Comparison of ENCODE assay signal across 2 worm cellular contexts in the genomic region with DNA sequence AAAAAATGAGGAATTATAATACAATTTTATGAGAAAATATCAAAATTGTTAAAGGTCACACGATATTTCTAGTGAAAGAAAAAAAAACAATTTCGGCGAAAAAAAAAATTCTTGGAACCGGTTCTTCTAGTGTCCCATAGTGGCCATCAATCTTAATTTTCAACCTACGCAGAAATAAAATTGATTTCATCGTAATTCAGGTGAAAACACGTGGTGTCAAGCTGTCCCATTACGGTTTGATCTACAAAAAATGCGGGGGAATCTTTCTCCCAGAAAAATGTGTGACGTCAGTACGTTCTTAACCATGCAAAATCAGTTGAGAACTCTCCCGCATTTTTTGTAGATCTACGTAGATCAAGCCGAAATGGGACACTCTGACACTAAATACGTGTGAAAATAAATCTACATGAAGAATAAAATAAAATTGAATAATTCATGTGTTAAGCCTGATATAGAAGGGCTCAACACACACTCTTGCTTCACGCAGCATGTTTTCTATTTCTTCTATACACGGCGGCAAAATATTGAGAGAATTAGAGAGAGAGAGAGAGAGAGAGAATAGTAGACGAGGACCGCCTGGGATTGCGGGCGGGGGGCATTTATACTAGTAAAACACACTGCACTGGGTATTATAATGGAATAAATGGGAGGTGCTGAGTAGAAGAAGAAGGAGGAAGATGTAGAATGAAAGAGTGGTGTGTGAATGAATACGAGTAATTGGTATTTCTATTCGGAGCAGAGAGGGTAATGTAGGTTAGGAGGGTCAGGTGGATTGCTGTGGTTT.
A peak's percentile ranks its signal among the peaks of the same experiment; 100 is the strongest.
TF ChIP-seq lines count a peak whose summit lies in the region.

No protein-coding gene starts in this region.

TF ChIP-seq in whole organism, L1 larva, 84 proteins besides CTCF, POLR2A, EP300 and RAD21 (continued from another document):
- TF ChIP-seq aha-1 (tag; optimal IDR thresholded peaks at IDR 0.05; lab: Kevin White, UChicago) (no peak), mab-9 (GFP tag; IDR thresholded peaks at IDR 0.05; lab: Robert Waterston, UW) (no peak), hpl-2 (GFP tag; optimal IDR thresholded peaks at IDR 0.05; lab: Kevin White, UChicago) (no peak), unc-98 (GFP tag; IDR thresholded peaks at IDR 0.05; lab: Robert Waterston, UW) (no peak), nhr-90 (tag; optimal IDR thresholded peaks at IDR 0.05; lab: Kevin White, UChicago; ENCODE audit: poor library complexity) (peak; percentile 24), C16A3.4 (tag; optimal IDR thresholded peaks at IDR 0.05; lab: Kevin White, UChicago) (no peak), egl-13 (tag; optimal IDR thresholded peaks at IDR 0.05; lab: Kevin White, UChicago) (no peak), lin-14 (GFP tag; optimal IDR thresholded peaks at IDR 0.05; lab: Kevin White, UChicago) (peak; percentile 59), mdl-1 (tag; optimal IDR thresholded peaks at IDR 0.05; lab: Kevin White, UChicago) (no peak), rnt-1 (tag; optimal IDR thresholded peaks at IDR 0.05; lab: Kevin White, UChicago) (no peak), lin-13 (GFP tag; optimal IDR thresholded peaks at IDR 0.05; lab: Kevin White, UChicago) (peak; percentile 45), lir-3 (tag; optimal IDR thresholded peaks at IDR 0.05; lab: Kevin White, UChicago; ENCODE audit: poor library complexity) (no peak), ztf-4 (tag; optimal IDR thresholded peaks at IDR 0.05; lab: Kevin White, UChicago) (no peak), aly-2 (tag; optimal IDR thresholded peaks at IDR 0.05; lab: Kevin White, UChicago) (no peak), dpl-1 (GFP tag; optimal IDR thresholded peaks at IDR 0.05; lab: Kevin White, UChicago) (peak in 2 of 3 experiments; percentile 14 to 41), ces-1 (GFP tag; optimal IDR thresholded peaks at IDR 0.05; lab: Kevin White, UChicago) (no peak), unc-86 (tag; optimal IDR thresholded peaks at IDR 0.05; lab: Kevin White, UChicago) (peak; percentile 41), zip-4 (GFP tag; optimal IDR thresholded peaks at IDR 0.05; lab: Kevin White, UChicago) (no peak), fkh-10 (GFP tag; optimal IDR thresholded peaks at IDR 0.05; lab: Kevin White, UChicago) (no peak), alr-1 (tag; optimal IDR thresholded peaks at IDR 0.05; lab: Kevin White, UChicago; ENCODE audit: borderline replicate concordance) (no peak), ztf-11 (tag; optimal IDR thresholded peaks at IDR 0.05; lab: Kevin White, UChicago) (no peak), snpc-4 (tag; optimal IDR thresholded peaks at IDR 0.05; lab: Kevin White, UChicago) (no peak), ceh-88 (GFP tag; IDR thresholded peaks at IDR 0.05; lab: Robert Waterston, UW) (no peak), nhr-20 (tag; optimal IDR thresholded peaks at IDR 0.05; lab: Kevin White, UChicago) (peak; percentile 62), swsn-7 (tag; optimal IDR thresholded peaks at IDR 0.05; lab: Kevin White, UChicago) (no peak), nhr-11 (tag; optimal IDR thresholded peaks at IDR 0.05; lab: Kevin White, UChicago) (no peak), skn-1 (tag; optimal IDR thresholded peaks at IDR 0.05; lab: Kevin White, UChicago) (no peak), mep-1 (tag; optimal IDR thresholded peaks at IDR 0.05; lab: Kevin White, UChicago) (no peak), nhr-77 (tag; optimal IDR thresholded peaks at IDR 0.05; lab: Kevin White, UChicago) (no peak), sptf-1 (tag; optimal IDR thresholded peaks at IDR 0.05; lab: Kevin White, UChicago) (no peak), sup-37 (GFP tag; optimal IDR thresholded peaks at IDR 0.05; lab: Kevin White, UChicago) (no peak), elt-2 (tag; optimal IDR thresholded peaks at IDR 0.05; lab: Kevin White, UChicago) (no peak), nhr-237 (tag; optimal IDR thresholded peaks at IDR 0.05; lab: Kevin White, UChicago) (no peak), ceh-8 (GFP tag; optimal IDR thresholded peaks at IDR 0.05; lab: Kevin White, UChicago) (no peak), snu-23 (GFP tag; optimal IDR thresholded peaks at IDR 0.05; lab: Kevin White, UChicago) (peak; percentile 19), elt-3 (tag; optimal IDR thresholded peaks at IDR 0.05; lab: Kevin White, UChicago) (peak in 1 of 6 experiments; percentile 44), irx-1 (tag; optimal IDR thresholded peaks at IDR 0.05; lab: Kevin White, UChicago) (peak; percentile 4), isw-1 (GFP tag; IDR thresholded peaks at IDR 0.05; lab: Robert Waterston, UW) (no peak), lin-35 (GFP tag; optimal IDR thresholded peaks at IDR 0.05; lab: Kevin White, UChicago) (peak; percentile 8 to 70), fkh-8 (tag; optimal IDR thresholded peaks at IDR 0.05; lab: Kevin White, UChicago) (peak; percentile 63), lsy-2 (tag; optimal IDR thresholded peaks at IDR 0.05; lab: Kevin White, UChicago) (no peak), mef-2 (tag; optimal IDR thresholded peaks at IDR 0.05; lab: Kevin White, UChicago) (no peak), fos-1 (tag; optimal IDR thresholded peaks at IDR 0.05; lab: Kevin White, UChicago) (no peak), efl-3 (GFP tag; optimal IDR thresholded peaks at IDR 0.05; lab: Kevin White, UChicago) (no peak), sox-4 (tag; optimal IDR thresholded peaks at IDR 0.05; lab: Kevin White, UChicago) (no peak), ets-5 (GFP tag; IDR thresholded peaks at IDR 0.05; lab: Robert Waterston, UW) (no peak), nhr-84 (tag; optimal IDR thresholded peaks at IDR 0.05; lab: Kevin White, UChicago) (no peak), blmp-1 (tag; optimal IDR thresholded peaks at IDR 0.05; lab: Kevin White, UChicago) (peak; percentile 11), efl-1 (optimal IDR thresholded peaks at IDR 0.05; lab: Kevin White, UChicago) (no peak), efl-1 (GFP tag; optimal IDR thresholded peaks at IDR 0.05 in 1 of 2; lab: Kevin White, UChicago) (peak; percentile 12 to 89), dsc-1 (tag; optimal IDR thresholded peaks at IDR 0.05; lab: Kevin White, UChicago) (peak; percentile 47), egl-27 (tag; optimal IDR thresholded peaks at IDR 0.05; lab: Kevin White, UChicago) (no peak), ceh-82 (tag; optimal IDR thresholded peaks at IDR 0.05; lab: Kevin White, UChicago) (peak in 1 of 3 experiments; percentile 21), nhr-71 (tag; optimal IDR thresholded peaks at IDR 0.05; lab: Kevin White, UChicago) (peak; percentile 62), hlh-4 (tag; optimal IDR thresholded peaks at IDR 0.05; lab: Kevin White, UChicago) (no peak), tbx-2 (tag; optimal IDR thresholded peaks at IDR 0.05; lab: Kevin White, UChicago) (no peak), pqm-1 (tag; optimal IDR thresholded peaks at IDR 0.05; lab: Kevin White, UChicago) (no peak), ceh-63 (GFP tag; optimal IDR thresholded peaks at IDR 0.05; lab: Kevin White, UChicago) (no peak), nhr-85 (tag; lab: Kevin White, UChicago) (peak; percentile 92)

TF ChIP-seq in whole organism, late embryonic, 69 proteins besides CTCF, POLR2A, EP300 and RAD21 (continued from another document):
- no peak for TF ChIP-seq hlh-15 (tag; optimal IDR thresholded peaks at IDR 0.05; lab: Kevin White, UChicago)
- TF ChIP-seq pros-1 (tag; optimal IDR thresholded peaks at IDR 0.05; lab: Kevin White, UChicago), result no peak
- TF ChIP-seq nhr-232 (tag; optimal IDR thresholded peaks at IDR 0.05; lab: Kevin White, UChicago), result no peak
- no peak for TF ChIP-seq K02D7.2 (tag; optimal IDR thresholded peaks at IDR 0.05; lab: Kevin White, UChicago)
- TF ChIP-seq ceh-6 (GFP tag; optimal IDR thresholded peaks at IDR 0.05; lab: Kevin White, UChicago), result no peak
- TF ChIP-seq elt-2 (tag; optimal IDR thresholded peaks at IDR 0.05; lab: Kevin White, UChicago), result no peak
- no peak for TF ChIP-seq pha-2 (tag; optimal IDR thresholded peaks at IDR 0.05; lab: Kevin White, UChicago)
- TF ChIP-seq sox-2 (GFP tag; IDR thresholded peaks at IDR 0.05; lab: Robert Waterston, UW), result peak; percentile 21; the same call in 1 of the 2 replicates
- no peak for TF ChIP-seq nhr-11 (tag; optimal IDR thresholded peaks at IDR 0.05; lab: Kevin White, UChicago)
- TF ChIP-seq ceh-18 (tag; optimal IDR thresholded peaks at IDR 0.05; lab: Kevin White, UChicago), result peak; percentile 4
- peak; percentile 38 for TF ChIP-seq nfya-1 (tag; optimal IDR thresholded peaks at IDR 0.05; lab: Kevin White, UChicago)
TF ChIP-seq in whole organism, late embryonic: peak in this region for 10.
